Worm (Caenorhabditis elegans) whole organism, mixed stage, embryonic: ENCODE results near the gene F43G6.8.
A peak's percentile ranks its signal among the peaks of the same experiment; 100 is the strongest.

Experiments used
- M03D4.4 ChIP-seq: sonication (generic microtip); optimal IDR thresholded peaks from 2 replicates; lab custom pipeline; 2017; ENCODE audit warnings: mild to moderate bottlenecking, missing genetic modification characterization, missing compliant biosample characterization
- bed-3 ChIP-seq: fragments of 200-800 bp; sonication (Bioruptor generic); optimal IDR thresholded peaks from 3 replicates; lab custom pipeline; 2018; ENCODE audit warnings: mild to moderate bottlenecking, missing genetic modification characterization, moderate library complexity, missing compliant biosample characterization
- blmp-1 ChIP-seq: fragments of 150-350 bp; optimal IDR thresholded peaks from 2 replicates; lab custom pipeline; 2014; ENCODE audit warnings: missing biosample characterization, missing genetic modification characterization
- ceh-39 ChIP-seq: fragments of 150-350 bp; optimal IDR thresholded peaks from 2 replicates; lab custom pipeline; 2014; ENCODE audit warnings: missing biosample characterization, missing genetic modification characterization
- ceh-43 ChIP-seq: fragments of 200-800 bp; sonication (Bioruptor generic); optimal IDR thresholded peaks from 2 replicates; lab custom pipeline; 2018; ENCODE audit warnings: mild to moderate bottlenecking, missing genetic modification characterization, moderate library complexity, missing compliant biosample characterization
- ceh-83 ChIP-seq: fragments of 200-800 bp; sonication (Bioruptor generic); optimal IDR thresholded peaks from 2 replicates; lab custom pipeline; 2018; ENCODE audit warnings: mild to moderate bottlenecking, missing genetic modification characterization, missing compliant biosample characterization
- ces-1 ChIP-seq: fragments of 150-350 bp; optimal IDR thresholded peaks from 2 replicates; lab custom pipeline; 2014; ENCODE audit warnings: missing biosample characterization, missing genetic modification reagents, missing genetic modification characterization
- cnd-1 ChIP-seq: fragments of 200-800 bp; sonication (Bioruptor generic); optimal IDR thresholded peaks from 2 replicates; lab custom pipeline; 2018; ENCODE audit warnings: mild to moderate bottlenecking, missing genetic modification characterization, missing compliant biosample characterization
- drap-1 ChIP-seq: fragments of 200-800 bp; sonication (Bioruptor generic); optimal IDR thresholded peaks from 3 replicates; lab custom pipeline; 2018; ENCODE audit warnings: mild to moderate bottlenecking, missing genetic modification characterization, missing compliant biosample characterization
- elt-1 ChIP-seq: sonication (generic microtip); optimal IDR thresholded peaks from 2 replicates; lab custom pipeline; 2017; ENCODE audit warnings: missing genetic modification characterization, mild to moderate bottlenecking, missing compliant biosample characterization, antibody characterized with exemption, moderate library complexity, borderline replicate concordance; ENCODE audit not compliant: insufficient read depth
- elt-3 ChIP-seq: fragments of 150-350 bp; optimal IDR thresholded peaks from 2 replicates; lab custom pipeline; 2014; ENCODE audit warnings: missing biosample characterization, missing genetic modification characterization
- flh-1 ChIP-seq: fragments of 200-800 bp; sonication (Bioruptor generic); optimal IDR thresholded peaks from 2 replicates; lab custom pipeline; 2018; ENCODE audit warnings: mild to moderate bottlenecking, missing genetic modification characterization, moderate library complexity, missing compliant biosample characterization
- ham-2 ChIP-seq: fragments of 200-800 bp; sonication (Bioruptor generic); optimal IDR thresholded peaks from 2 replicates; lab custom pipeline; 2018; ENCODE audit warnings: mild to moderate bottlenecking, missing genetic modification characterization, missing compliant biosample characterization
- hlh-1 ChIP-seq: fragments of 150-350 bp; optimal IDR thresholded peaks from 2 replicates; lab custom pipeline; 2014; ENCODE audit warnings: missing biosample characterization, missing genetic modification reagents, missing genetic modification characterization
- lin-13 ChIP-seq: fragments of 150-350 bp; optimal IDR thresholded peaks from 2 replicates; lab custom pipeline; 2014; ENCODE audit warnings: missing biosample characterization, missing genetic modification characterization
- lin-32 ChIP-seq: fragments of 200-800 bp; sonication (Bioruptor generic); optimal IDR thresholded peaks from 2 replicates; lab custom pipeline; 2018; ENCODE audit warnings: mild to moderate bottlenecking, missing genetic modification characterization, missing compliant biosample characterization
- lsy-2 ChIP-seq: fragments of 150-350 bp; optimal IDR thresholded peaks from 2 replicates; lab custom pipeline; 2014; ENCODE audit warnings: missing biosample characterization, missing genetic modification characterization
- mab-5 ChIP-seq: fragments of 150-350 bp; optimal IDR thresholded peaks from 2 replicates; lab custom pipeline; 2014; ENCODE audit warnings: missing biosample characterization, missing genetic modification characterization
- mep-1 ChIP-seq: fragments of 150-350 bp; optimal IDR thresholded peaks from 2 replicates; lab custom pipeline; 2017; ENCODE audit warnings: missing biosample characterization, missing genetic modification reagents, missing genetic modification characterization, inconsistent platforms
- mls-2 ChIP-seq: sonication (generic microtip); optimal IDR thresholded peaks from 2 replicates; lab custom pipeline; 2016; ENCODE audit warnings: mild to moderate bottlenecking, missing genetic modification characterization, moderate library complexity, missing compliant biosample characterization
- nhr-12 ChIP-seq: fragments of 150-350 bp; optimal IDR thresholded peaks from 2 replicates; lab custom pipeline; 2014; ENCODE audit warnings: missing biosample characterization, missing genetic modification characterization
- nhr-2 ChIP-seq: fragments of 150-350 bp; optimal IDR thresholded peaks from 2 replicates; lab custom pipeline; 2014; ENCODE audit warnings: missing biosample characterization, missing genetic modification characterization
- nhr-237 ChIP-seq: fragments of 150-350 bp; optimal IDR thresholded peaks from 2 replicates; lab custom pipeline; 2014; ENCODE audit warnings: missing biosample characterization, missing genetic modification characterization
- nhr-28 ChIP-seq: fragments of 150-350 bp; optimal IDR thresholded peaks from 2 replicates; lab custom pipeline; 2014; ENCODE audit warnings: missing biosample characterization, missing genetic modification characterization
- nhr-76 ChIP-seq: sonication (generic microtip); optimal IDR thresholded peaks from 2 replicates; lab custom pipeline; 2017; ENCODE audit warnings: missing biosample characterization, missing genetic modification characterization
- pha-4 ChIP-seq: fragments of 150-350 bp; optimal IDR thresholded peaks from 2 replicates; lab custom pipeline; 2018; ENCODE audit warnings: missing biosample characterization, missing genetic modification reagents, missing genetic modification characterization
- sem-2 ChIP-seq: fragments of 200-800 bp; sonication (Bioruptor generic); optimal IDR thresholded peaks from 2 replicates; lab custom pipeline; 2018; ENCODE audit warnings: mild to moderate bottlenecking, missing genetic modification characterization, missing compliant biosample characterization
- snpc-4 ChIP-seq: fragments of 150-350 bp; optimal IDR thresholded peaks from 2 replicates; lab custom pipeline; 2014; ENCODE audit warnings: missing biosample characterization, missing genetic modification characterization
- sptf-1 ChIP-seq: sonication (generic microtip); optimal IDR thresholded peaks from 2 replicates; lab custom pipeline; 2017; ENCODE audit warnings: mild to moderate bottlenecking, missing genetic modification characterization, moderate library complexity, missing compliant biosample characterization
- tbx-8 ChIP-seq: fragments of 200-800 bp; sonication (Bioruptor generic); optimal IDR thresholded peaks from 2 replicates; lab custom pipeline; 2018; ENCODE audit warnings: mild to moderate bottlenecking, missing genetic modification characterization, moderate library complexity, missing compliant biosample characterization
- unc-120 ChIP-seq: sonication (generic microtip); optimal IDR thresholded peaks from 2 replicates; lab custom pipeline; 2017; ENCODE audit warnings: missing genetic modification characterization, missing compliant biosample characterization; ENCODE audit not compliant: poor library complexity, severe bottlenecking
- unc-39 ChIP-seq: fragments of 150-350 bp; optimal IDR thresholded peaks from 2 replicates; lab custom pipeline; 2014; ENCODE audit warnings: missing biosample characterization, missing genetic modification characterization
- unc-62 ChIP-seq: fragments of 150-350 bp; optimal IDR thresholded peaks from 2 replicates; lab custom pipeline; 2014; ENCODE audit warnings: missing biosample characterization, missing genetic modification reagents, missing genetic modification characterization
- zip-8 ChIP-seq: fragments of 150-350 bp; optimal IDR thresholded peaks from 2 replicates; lab custom pipeline; 2014; ENCODE audit warnings: missing biosample characterization, missing genetic modification characterization
- ztf-11 ChIP-seq: fragments of 150-350 bp; optimal IDR thresholded peaks from 2 replicates; lab custom pipeline; 2014; ENCODE audit warnings: missing biosample characterization, missing genetic modification characterization

F43G6.8 gene

DNA sequence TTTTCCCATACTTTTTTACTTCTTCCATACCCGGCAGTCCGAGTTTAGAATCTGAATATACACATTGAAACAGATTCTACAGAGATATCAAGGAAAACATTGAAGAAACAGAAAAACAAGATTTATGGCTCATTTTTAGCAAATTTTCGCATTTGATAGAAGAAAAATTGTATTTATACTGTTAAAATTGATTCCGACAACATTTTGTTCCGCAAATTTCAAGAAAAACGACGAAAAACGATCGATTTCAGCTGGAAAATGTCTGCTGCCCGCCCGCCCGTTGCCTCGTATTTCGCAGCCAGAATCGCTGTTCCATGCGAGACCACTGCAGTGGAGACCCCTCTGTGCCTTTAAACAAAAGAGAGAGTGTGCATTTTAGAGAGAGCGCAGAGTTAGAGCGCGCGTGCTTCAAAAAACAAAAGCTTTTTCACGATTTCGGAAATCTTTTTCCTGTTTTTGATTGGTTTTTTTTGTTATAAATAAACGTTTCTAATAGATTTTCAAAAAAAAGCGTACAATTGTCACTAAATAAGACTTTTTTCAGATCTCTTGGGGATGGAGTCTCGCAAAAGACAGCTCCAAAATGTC lies 35.9 kb downstream of the F43G6.8 start, which contains the start of the genes patr-1 and dna-2:
TSS of gene patr-1 (minus strand) at position 51 of the 588 bp plus-strand sequence.
TSS of gene dna-2 (plus strand) at position 538 of the 588 bp plus-strand sequence.
- no peak for TF ChIP-seq mls-2
- no peak for TF ChIP-seq unc-120 (tag; lab: Kevin White, UChicago)
- peak; percentile 77 for TF ChIP-seq lsy-2
- no peak for TF ChIP-seq lin-32
- no peak for TF ChIP-seq ceh-83
- peak; percentile 77 for TF ChIP-seq mep-1
- TF ChIP-seq hlh-1 (tag; lab: Kevin White, UChicago), result no peak
- TF ChIP-seq drap-1 (GFP tag; lab: Kevin White, UChicago), result no peak
- TF ChIP-seq ceh-43 (GFP tag; lab: Kevin White, UChicago), result no peak
- TF ChIP-seq zip-8, result no peak
- TF ChIP-seq snpc-4 (tag; lab: Kevin White, UChicago), result no peak
- no peak for TF ChIP-seq ham-2 (GFP tag; lab: Kevin White, UChicago)
- no peak for TF ChIP-seq nhr-76
- TF ChIP-seq flh-1 (GFP tag; lab: Kevin White, UChicago), result no peak
- no peak for TF ChIP-seq unc-62
- TF ChIP-seq lin-13 (tag; lab: Kevin White, UChicago), result no peak
- no peak for TF ChIP-seq tbx-8 (GFP tag; lab: Kevin White, UChicago)
- TF ChIP-seq cnd-1 (tag; lab: Kevin White, UChicago), result no peak
- TF ChIP-seq ceh-39 (tag; lab: Kevin White, UChicago), result peak; percentile 36
- no peak for TF ChIP-seq nhr-28 (tag; lab: Kevin White, UChicago)
- no peak for TF ChIP-seq unc-39 (tag; lab: Kevin White, UChicago)
- TF ChIP-seq elt-1 (tag; lab: Kevin White, UChicago), result no peak
- TF ChIP-seq ces-1 (GFP tag; lab: Kevin White, UChicago), result no peak
- no peak for TF ChIP-seq sem-2 (GFP tag; lab: Kevin White, UChicago)
- TF ChIP-seq mab-5, result no peak
- no peak for TF ChIP-seq elt-3 (tag; lab: Kevin White, UChicago)
- TF ChIP-seq blmp-1 (tag; lab: Kevin White, UChicago), result no peak
- no peak for TF ChIP-seq bed-3 (GFP tag; lab: Kevin White, UChicago)
- TF ChIP-seq nhr-2, result no peak
- TF ChIP-seq nhr-237, result peak; percentile 62
- TF ChIP-seq ztf-11 (tag; lab: Kevin White, UChicago), result no peak
- no peak for TF ChIP-seq M03D4.4 (tag; lab: Kevin White, UChicago)
- peak; percentile 11 for TF ChIP-seq pha-4
- no peak for TF ChIP-seq nhr-12 (tag; lab: Kevin White, UChicago)
- TF ChIP-seq sptf-1, result no peak

DNA sequence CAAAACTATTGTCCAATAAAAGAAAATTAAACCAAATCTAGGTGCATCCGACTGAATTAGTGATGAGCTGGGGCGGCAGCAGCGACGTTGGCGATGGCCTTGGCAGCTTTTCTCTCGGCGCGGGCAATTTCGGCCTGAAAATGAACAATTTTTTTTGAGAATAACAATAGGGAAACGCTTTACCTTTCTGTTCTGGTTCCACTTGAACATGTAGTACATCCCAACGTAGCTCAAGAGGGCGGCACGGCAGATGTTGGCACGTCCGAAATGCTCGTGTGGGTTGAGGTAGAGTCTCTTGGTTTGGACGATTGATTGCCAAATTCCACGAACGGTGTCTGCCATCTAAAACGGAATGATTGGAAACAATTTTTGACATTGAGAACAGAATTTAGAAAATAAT lies 39.7 kb downstream of the F43G6.8 start, which contains the start of gene F44E5.1:
TSS of gene F44E5.1 (minus strand) at position 342 of the 400 bp plus-strand sequence.
- TF ChIP-seq lin-32 (no peak), unc-120 (tag; lab: Kevin White, UChicago) (no peak), ztf-11 (tag; lab: Kevin White, UChicago) (no peak), zip-8 (no peak), blmp-1 (tag; lab: Kevin White, UChicago) (no peak), sptf-1 (no peak), hlh-1 (tag; lab: Kevin White, UChicago) (no peak), nhr-2 (no peak), drap-1 (GFP tag; lab: Kevin White, UChicago) (no peak), unc-39 (tag; lab: Kevin White, UChicago) (no peak), flh-1 (GFP tag; lab: Kevin White, UChicago) (no peak), elt-1 (tag; lab: Kevin White, UChicago) (no peak), ham-2 (GFP tag; lab: Kevin White, UChicago) (no peak), ceh-43 (GFP tag; lab: Kevin White, UChicago) (no peak), mls-2 (no peak)
- TF ChIP-seq, all 35 proteins: peak for 0

DNA sequence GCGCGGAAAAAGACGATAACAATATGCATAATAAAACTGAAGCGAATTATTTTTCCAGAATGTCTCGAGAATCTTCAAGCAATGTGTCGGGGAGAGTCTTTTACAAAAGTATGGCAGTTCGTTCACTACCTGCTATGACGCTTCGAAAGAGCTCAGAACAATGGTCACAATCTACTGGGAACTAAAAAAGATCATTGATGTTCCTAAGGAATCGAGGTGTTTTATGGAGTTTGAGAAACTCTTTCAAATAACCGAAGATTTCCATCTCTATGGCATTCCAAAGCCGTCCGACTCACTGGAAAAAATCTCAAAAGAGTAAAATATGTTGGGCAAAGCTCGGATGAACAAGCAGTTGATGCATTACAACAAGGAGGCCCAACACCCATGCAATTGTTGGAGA lies 41.5 kb downstream of the F43G6.8 start, which contains the start of gene F44E5.15:
TSS of gene F44E5.15 (plus strand) at position 301 of the 400 bp plus-strand sequence.
- TF ChIP-seq zip-8 (no peak), ceh-83 (no peak), bed-3 (GFP tag; lab: Kevin White, UChicago) (no peak), nhr-12 (tag; lab: Kevin White, UChicago) (no peak), unc-39 (tag; lab: Kevin White, UChicago) (no peak), mep-1 (no peak), ztf-11 (tag; lab: Kevin White, UChicago) (no peak), M03D4.4 (tag; lab: Kevin White, UChicago) (no peak), elt-3 (tag; lab: Kevin White, UChicago) (no peak), nhr-28 (tag; lab: Kevin White, UChicago) (no peak), nhr-237 (no peak), mls-2 (no peak), elt-1 (tag; lab: Kevin White, UChicago) (no peak), hlh-1 (tag; lab: Kevin White, UChicago) (no peak), ceh-43 (GFP tag; lab: Kevin White, UChicago) (no peak), unc-120 (tag; lab: Kevin White, UChicago) (no peak), snpc-4 (tag; lab: Kevin White, UChicago) (no peak)
